Fruit fly (Drosophila melanogaster): Measurements from ENCODE around the gene Ddc.
A peak's percentile ranks its signal among the peaks of the same experiment; 100 is the strongest.

dm6 chr2L:19158005-19158666, 38.0 kb upstream of the Ddc start:
- peak; percentile 73 to 88 for TF ChIP-seq dl (GFP tag; optimal IDR thresholded peaks at IDR 0.05; ENCODE audit: insufficient read depth in 1 of 2, partially characterized antibody in 2 of 2)
- TF ChIP-seq Jra (GFP tag; optimal IDR thresholded peaks at IDR 0.05), result no peak
- TF ChIP-seq Myc (optimal IDR thresholded peaks at IDR 0.05), result no peak
- no peak for TF ChIP-seq N (GFP tag; optimal IDR thresholded peaks at IDR 0.05)
- peak; percentile 93 for TF ChIP-seq Vsx2 (GFP tag; optimal IDR thresholded peaks at IDR 0.05; ENCODE audit: partially characterized antibody)

Data from whole organism, wandering third instar larva.